Fruit fly (Drosophila melanogaster) whole organism, embryonic: ENCODE results near the gene mTor.

Experiments
- CG10462 ChIP-seq: fragments of 200-800 bp; sonication (Bioruptor generic); optimal IDR thresholded peaks from 2 replicates; lab custom pipeline; 2016; ENCODE audit warnings: missing biosample characterization, missing genetic modification characterization
- CG13894 ChIP-seq: fragments of 200-800 bp; sonication (Bioruptor generic); optimal IDR thresholded peaks from 3 replicates; lab custom pipeline; 2018; ENCODE audit warnings: missing biosample characterization, mild to moderate bottlenecking, missing genetic modification characterization, moderate library complexity
- CG15011 ChIP-seq: fragments of 200-800 bp; sonication (Bioruptor generic); optimal IDR thresholded peaks from 3 replicates; lab custom pipeline; 2018; ENCODE audit warnings: missing biosample characterization, mild to moderate bottlenecking, missing genetic modification characterization
- CG15269 ChIP-seq: fragments of 200-800 bp; sonication (Bioruptor generic); optimal IDR thresholded peaks from 2 replicates; lab custom pipeline; 2018; ENCODE audit warnings: missing biosample characterization, mild to moderate bottlenecking, missing genetic modification characterization, moderate library complexity
- CG17186 ChIP-seq: fragments of 200-800 bp; sonication (Bioruptor generic); optimal IDR thresholded peaks from 3 replicates; lab custom pipeline; 2017; ENCODE audit warnings: missing biosample characterization, missing genetic modification reagents, missing genetic modification characterization
- CG17612 ChIP-seq: fragments of 200-800 bp; sonication (Bioruptor generic); IDR thresholded peaks from 2 replicates; pipeline ENCODE4 v1.3.6; 2022; ENCODE audit warnings: missing biosample characterization, missing genetic modification characterization
- CG18476 ChIP-seq: fragments of 200-800 bp; sonication (Bioruptor generic); optimal IDR thresholded peaks from 2 replicates; lab custom pipeline; 2016; ENCODE audit warnings: missing biosample characterization, mild to moderate bottlenecking, missing genetic modification characterization
- CG3163 ChIP-seq: fragments of 200-800 bp; sonication (Bioruptor generic); optimal IDR thresholded peaks from 3 replicates; lab custom pipeline; 2016; ENCODE audit warnings: missing biosample characterization, missing genetic modification characterization
- CG32767 ChIP-seq: fragments of 200-800 bp; sonication (Bioruptor generic); IDR thresholded peaks from 2 replicates; pipeline ENCODE4 v1.3.6; 2022; ENCODE audit warnings: missing biosample characterization, missing genetic modification characterization
- CG3281 ChIP-seq: fragments of 200-800 bp; sonication (Bioruptor generic); optimal IDR thresholded peaks from 3 replicates; lab custom pipeline; 2017; ENCODE audit warnings: missing biosample characterization, mild to moderate bottlenecking, missing genetic modification characterization
- CG34376 ChIP-seq: fragments of 200-800 bp; sonication (Bioruptor generic); optimal IDR thresholded peaks from 2 replicates; lab custom pipeline; 2018; ENCODE audit warnings: missing biosample characterization, mild to moderate bottlenecking, missing genetic modification characterization
- CG5245 ChIP-seq: fragments of 200-800 bp; sonication (Bioruptor generic); optimal IDR thresholded peaks from 3 replicates; lab custom pipeline; 2016; ENCODE audit warnings: missing biosample characterization, missing genetic modification characterization
- CG6654 ChIP-seq: fragments of 200-800 bp; sonication (Bioruptor generic); optimal IDR thresholded peaks from 2 replicates; lab custom pipeline; 2017; ENCODE audit warnings: missing biosample characterization, mild to moderate bottlenecking, missing genetic modification characterization
- CG7745 ChIP-seq: fragments of 200-800 bp; sonication (Bioruptor generic); optimal IDR thresholded peaks from 2 replicates; lab custom pipeline; 2018; ENCODE audit warnings: missing biosample characterization, mild to moderate bottlenecking, missing genetic modification characterization, moderate library complexity
- CG7786 ChIP-seq: fragments of 200-800 bp; sonication (Bioruptor generic); optimal IDR thresholded peaks from 2 replicates; lab custom pipeline; 2016; ENCODE audit warnings: missing biosample characterization, missing genetic modification characterization
- CG7839 ChIP-seq: fragments of 200-800 bp; sonication (Bioruptor generic); optimal IDR thresholded peaks from 3 replicates; lab custom pipeline; 2018; ENCODE audit warnings: missing biosample characterization, mild to moderate bottlenecking, missing genetic modification characterization, moderate library complexity
- CG8281 ChIP-seq: fragments of 200-800 bp; sonication (Bioruptor generic); optimal IDR thresholded peaks from 2 replicates; lab custom pipeline; 2018; ENCODE audit warnings: missing biosample characterization, mild to moderate bottlenecking, missing genetic modification characterization, moderate library complexity
- CG9797 ChIP-seq: fragments of 200-800 bp; sonication (Bioruptor generic); optimal IDR thresholded peaks from 3 replicates; lab custom pipeline; 2018; ENCODE audit warnings: missing biosample characterization, mild to moderate bottlenecking, missing genetic modification characterization
- CTCF ChIP-seq: fragments of 200-800 bp; sonication (Bioruptor generic); optimal IDR thresholded peaks from 2 replicates; lab custom pipeline; 2017; ENCODE audit warnings: missing biosample characterization, mild to moderate bottlenecking, missing genetic modification characterization, moderate library complexity
- Camta ChIP-seq: fragments of 200-800 bp; sonication (Bioruptor generic); optimal IDR thresholded peaks from 2 replicates; lab custom pipeline; 2016; ENCODE audit warnings: missing biosample characterization, missing genetic modification characterization
- Deaf1 ChIP-seq: fragments of 200-800 bp; optimal IDR thresholded peaks from 3 replicates; lab custom pipeline; 2019; ENCODE audit warnings: missing biosample characterization, mild to moderate bottlenecking, missing genetic modification characterization, moderate library complexity
- Drgx ChIP-seq: fragments of 200-800 bp; sonication (Bioruptor generic); IDR thresholded peaks from 2 replicates; pipeline ENCODE4 v1.3.6; 2022; ENCODE audit warnings: missing biosample characterization, missing genetic modification characterization
- Jarid2 ChIP-seq: fragments of 200-800 bp; sonication (Bioruptor generic); optimal IDR thresholded peaks from 3 replicates; lab custom pipeline; 2017; ENCODE audit warnings: mild to moderate bottlenecking, missing biosample characterization, missing genetic modification reagents, missing genetic modification characterization
- Lhr ChIP-seq: fragments of 200-800 bp; sonication (Bioruptor generic); optimal IDR thresholded peaks from 3 replicates; lab custom pipeline; 2017; ENCODE audit warnings: mild to moderate bottlenecking, missing biosample characterization, missing genetic modification reagents, missing genetic modification characterization
- Mad ChIP-seq: fragments of 200-800 bp; sonication (Bioruptor generic); optimal IDR thresholded peaks from 2 replicates; lab custom pipeline; 2016; ENCODE audit warnings: missing biosample characterization, missing genetic modification characterization
- Oaz ChIP-seq: fragments of 200-800 bp; sonication (Bioruptor generic); IDR thresholded peaks from 2 replicates; pipeline ENCODE4 v1.3.6; 2022; ENCODE audit warnings: missing biosample characterization, missing genetic modification characterization
- Oli ChIP-seq: fragments of 200-800 bp; sonication (Bioruptor generic); optimal IDR thresholded peaks from 2 replicates; lab custom pipeline; 2018; ENCODE audit warnings: missing biosample characterization, mild to moderate bottlenecking, missing genetic modification characterization, moderate library complexity
- Pdp1 ChIP-seq, 2 experiments: fragments of 200-800 bp; sonication (Bioruptor generic); optimal IDR thresholded peaks; 3 replicates each; lab custom pipeline; 2016; ENCODE audit warnings: missing biosample characterization in 2 of 2, missing genetic modification characterization in 2 of 2, mild to moderate bottlenecking in 1 of 2, moderate library complexity in 1 of 2
- Rx ChIP-seq: fragments of 200-800 bp; sonication (Bioruptor generic); IDR thresholded peaks from 2 replicates; pipeline ENCODE4 v1.3.6; 2022; ENCODE audit warnings: missing biosample characterization, missing genetic modification characterization
- Trl ChIP-seq, 3 experiments: fragments of >200 bp in 2 of 3; fragments of 200-800 bp in 1 of 3; sonication (Bioruptor generic) in 1 of 3; optimal IDR thresholded peaks; 2 replicates in 1 of 3; 3 replicates in 2 of 3; lab custom pipeline; 2016 to 2017; ENCODE audit warnings: missing biosample characterization in 1 of 3, missing genetic modification characterization in 1 of 3
- Xrp1 ChIP-seq: fragments of 200-800 bp; sonication (Bioruptor generic); IDR thresholded peaks from 2 replicates; pipeline ENCODE4 v1.3.6; 2022; ENCODE audit warnings: missing biosample characterization, missing genetic modification characterization
- bbx ChIP-seq: fragments of 200-800 bp; sonication (Bioruptor generic); IDR thresholded peaks from 2 replicates; pipeline ENCODE4 v1.3.6; 2022; ENCODE audit warnings: missing biosample characterization, missing genetic modification characterization; ENCODE audit not compliant: partially characterized antibody
- chn ChIP-seq: fragments of 200-800 bp; sonication (Bioruptor generic); optimal IDR thresholded peaks from 2 replicates; lab custom pipeline; 2016; ENCODE audit warnings: missing biosample characterization, missing genetic modification characterization
- crc ChIP-seq: fragments of 200-800 bp; sonication (Bioruptor generic); optimal IDR thresholded peaks from 2 replicates; lab custom pipeline; 2016; ENCODE audit warnings: missing biosample characterization, missing genetic modification characterization
- inv ChIP-seq: fragments of 200-800 bp; sonication (Bioruptor generic); IDR thresholded peaks from 2 replicates; pipeline ENCODE4 v1.3.6; 2022; ENCODE audit warnings: missing biosample characterization, missing genetic modification characterization; ENCODE audit not compliant: partially characterized antibody
- jigr1 ChIP-seq: fragments of 200-800 bp; sonication (Bioruptor generic); IDR thresholded peaks from 3 replicates; pipeline ENCODE4 v1.3.6; 2022; ENCODE audit warnings: missing biosample characterization, missing genetic modification characterization
- klu ChIP-seq: fragments of 200-800 bp; sonication (Bioruptor generic); IDR thresholded peaks from 2 replicates; pipeline ENCODE4 v1.3.6; 2022; ENCODE audit warnings: missing biosample characterization, missing genetic modification characterization
- lab ChIP-seq: fragments of 200-800 bp; sonication (Bioruptor generic); optimal IDR thresholded peaks from 3 replicates; lab custom pipeline; 2017; ENCODE audit warnings: missing biosample characterization, missing genetic modification characterization, mild to moderate bottlenecking, moderate library complexity, missing genetic modification reagents
- lmd ChIP-seq: fragments of 200-800 bp; sonication (Bioruptor generic); IDR thresholded peaks from 2 replicates; pipeline ENCODE4 v1.3.6; 2022; ENCODE audit warnings: missing biosample characterization, missing genetic modification characterization
- nmo ChIP-seq: fragments of 200-800 bp; sonication (Bioruptor generic); optimal IDR thresholded peaks from 2 replicates; lab custom pipeline; 2018; ENCODE audit warnings: missing biosample characterization, mild to moderate bottlenecking, missing genetic modification characterization, moderate library complexity
- nom ChIP-seq: fragments of 200-800 bp; sonication (Bioruptor generic); optimal IDR thresholded peaks from 2 replicates; lab custom pipeline; 2017; ENCODE audit warnings: missing biosample characterization, missing genetic modification characterization, mild to moderate bottlenecking, moderate library complexity, missing genetic modification reagents
- org-1 ChIP-seq: fragments of 200-800 bp; sonication (Bioruptor generic); optimal IDR thresholded peaks from 2 replicates; lab custom pipeline; 2017; ENCODE audit warnings: missing biosample characterization, missing genetic modification characterization
- row ChIP-seq: fragments of 200-800 bp; sonication (Bioruptor generic); IDR thresholded peaks from 3 replicates; pipeline ENCODE4 v1.3.6; 2022; ENCODE audit warnings: missing biosample characterization, missing genetic modification characterization
- salm ChIP-seq: fragments of 200-800 bp; sonication (Bioruptor generic); optimal IDR thresholded peaks from 2 replicates; lab custom pipeline; 2018; ENCODE audit warnings: missing biosample characterization, mild to moderate bottlenecking, missing genetic modification characterization
- sd ChIP-seq: fragments of 200-800 bp; sonication (Bioruptor generic); optimal IDR thresholded peaks from 3 replicates; lab custom pipeline; 2018; ENCODE audit warnings: missing biosample characterization, mild to moderate bottlenecking, missing genetic modification characterization, moderate library complexity
- shn ChIP-seq: fragments of 200-800 bp; sonication (Bioruptor generic); optimal IDR thresholded peaks from 3 replicates; lab custom pipeline; 2016; ENCODE audit warnings: missing biosample characterization, missing genetic modification characterization
- so ChIP-seq: fragments of 200-800 bp; sonication (Bioruptor generic); IDR thresholded peaks from 3 replicates; pipeline ENCODE4 v1.3.6; 2022; ENCODE audit warnings: missing biosample characterization, missing genetic modification characterization
- tap ChIP-seq: fragments of 200-800 bp; optimal IDR thresholded peaks from 3 replicates; lab custom pipeline; 2019; ENCODE audit warnings: missing biosample characterization, mild to moderate bottlenecking, missing genetic modification characterization, moderate library complexity

mTor gene

dm6 chr2L:13035687-13036185 lies 31.5 kb downstream of the mTor start:
- TF ChIP-seq CG3163 (GFP tag; lab: Kevin White, UChicago) (peak; percentile 91), Drgx (GFP tag; lab: Robert Waterston, UW) (peak; percentile 36; the same call in 1 of the 2 replicates), CG17612 (GFP tag; lab: Robert Waterston, UW) (no peak), CTCF (GFP tag; lab: Kevin White, UChicago) (no peak), nom (GFP tag; lab: Kevin White, UChicago) (peak; percentile 65), Deaf1 (tag; lab: Kevin White, UChicago) (peak; percentile 61), Xrp1 (no peak), CG15011 (GFP tag; lab: Kevin White, UChicago) (no peak), Trl (optimal IDR thresholded peaks at IDR 0.05; lab: Kevin White, UChicago) (peak; percentile 29 to 66), Trl (GFP tag; optimal IDR thresholded peaks at IDR 0.05; lab: Kevin White, UChicago) (no peak)

dm6 chr2L:13042405-13042804 lies 38.1 kb downstream of the mTor start:
- TF ChIP-seq CG5245 (GFP tag; lab: Kevin White, UChicago), result no peak
- TF ChIP-seq CG3281 (GFP tag; lab: Kevin White, UChicago), result no peak

- no peak for TF ChIP-seq CG15269
- TF ChIP-seq CG7839 (tag; lab: Kevin White, UChicago), result no peak
- TF ChIP-seq CG6654 (GFP tag; lab: Kevin White, UChicago), result no peak
- no peak for TF ChIP-seq bbx (GFP tag; lab: Robert Waterston, UW)
- no peak for TF ChIP-seq chn (GFP tag; lab: Kevin White, UChicago)
- TF ChIP-seq Mad (GFP tag; lab: Kevin White, UChicago), result no peak
- TF ChIP-seq so (GFP tag; lab: Robert Waterston, UW), result no peak
- 0 out of 2 replicates have a peak, but pooled peaks have one; percentile 31 for TF ChIP-seq inv
- TF ChIP-seq lmd (GFP tag; lab: Robert Waterston, UW), result no peak
- no peak for TF ChIP-seq crc
- TF ChIP-seq CG8281 (tag; lab: Kevin White, UChicago), result no peak
- no peak for TF ChIP-seq Pdp1 (GFP tag; optimal IDR thresholded peaks at IDR 0.05; lab: Kevin White, UChicago)
- TF ChIP-seq Oaz, result no peak
- no peak for TF ChIP-seq Jarid2
- no peak for TF ChIP-seq CG17186 (GFP tag; lab: Kevin White, UChicago)
- no peak for TF ChIP-seq tap
- TF ChIP-seq Rx, result no peak
- TF ChIP-seq CG34376 (GFP tag; lab: Kevin White, UChicago), result no peak
- no peak for TF ChIP-seq CG32767 (GFP tag; lab: Robert Waterston, UW)
- no peak for TF ChIP-seq Camta
- no peak for TF ChIP-seq org-1 (GFP tag; lab: Kevin White, UChicago)
- no peak for TF ChIP-seq row (GFP tag; lab: Robert Waterston, UW)
- no peak for TF ChIP-seq nmo
- no peak for TF ChIP-seq CG10462 (GFP tag; lab: Kevin White, UChicago)
- no peak for TF ChIP-seq salm (tag; lab: Kevin White, UChicago)
- no peak for TF ChIP-seq Oli (tag; lab: Kevin White, UChicago)
- no peak for TF ChIP-seq CG9797 (GFP tag; lab: Kevin White, UChicago)
- TF ChIP-seq sd (tag; lab: Kevin White, UChicago), result no peak
- no peak for TF ChIP-seq shn
- no peak for TF ChIP-seq klu
- no peak for TF ChIP-seq CG18476 (GFP tag; lab: Kevin White, UChicago)
- TF ChIP-seq CG7745 (tag; lab: Kevin White, UChicago), result no peak
- no peak for TF ChIP-seq Lhr
- TF ChIP-seq CG13894 (tag; lab: Kevin White, UChicago), result no peak
- no peak for TF ChIP-seq lab (GFP tag; lab: Kevin White, UChicago)
- 0 out of 3 replicates have a peak, but pooled peaks have one; percentile 15 for TF ChIP-seq jigr1
- no peak for TF ChIP-seq CG7786 (GFP tag; lab: Kevin White, UChicago)
Measured at dm6 chr2L:13044135-13044534, 39.9 kb downstream of the mTor start.
